Worm (Caenorhabditis elegans) whole organism, L3 larva: Measurements from ENCODE around the gene blos-7.

Experiments used
- aly-2 ChIP-seq: fragments of 150-350 bp; optimal IDR thresholded peaks from 2 replicates; lab custom pipeline; 2014; ENCODE audit warnings: missing biosample characterization, missing genetic modification characterization
- ama-1 ChIP-seq: fragments of 150-350 bp; optimal IDR thresholded peaks from 2 replicates; lab custom pipeline; 2018
- ceh-16 ChIP-seq: sonication (generic microtip); optimal IDR thresholded peaks from 2 replicates; lab custom pipeline; 2017; ENCODE audit warnings: missing biosample characterization, missing genetic modification characterization
- ceh-82 ChIP-seq: fragments of 150-350 bp; optimal IDR thresholded peaks from 2 replicates; lab custom pipeline; 2014; ENCODE audit warnings: missing biosample characterization, missing genetic modification characterization
- ceh-9 ChIP-seq: sonication (generic microtip); optimal IDR thresholded peaks from 2 replicates; lab custom pipeline; 2018; ENCODE audit warnings: missing biosample characterization, missing genetic modification characterization
- daf-12 ChIP-seq: fragments of 150-350 bp; optimal IDR thresholded peaks from 2 replicates; lab custom pipeline; 2014; ENCODE audit warnings: missing biosample characterization, missing genetic modification reagents, missing genetic modification characterization
- egl-27 ChIP-seq: sonication (generic microtip); optimal IDR thresholded peaks from 4 replicates; lab custom pipeline; 2017; ENCODE audit warnings: missing biosample characterization, missing genetic modification reagents, missing genetic modification characterization
- egl-5 ChIP-seq: fragments of 150-350 bp; optimal IDR thresholded peaks from 2 replicates; lab custom pipeline; 2017; ENCODE audit warnings: missing biosample characterization, missing genetic modification reagents, missing genetic modification characterization, inconsistent platforms
- elt-1 ChIP-seq: fragments of 150-350 bp; optimal IDR thresholded peaks from 2 replicates; lab custom pipeline; 2014; ENCODE audit warnings: missing biosample characterization, missing genetic modification characterization
- elt-2 ChIP-seq: sonication (generic microtip); optimal IDR thresholded peaks from 2 replicates; lab custom pipeline; 2016; ENCODE audit warnings: missing genetic modification reagents, mild to moderate bottlenecking, missing genetic modification characterization, missing compliant biosample characterization
- elt-3 ChIP-seq, 3 experiments: fragments of 150-350 bp in 1 of 3; sonication (generic microtip) in 2 of 3; optimal IDR thresholded peaks; 2 replicates in 2 of 3; 4 replicates in 1 of 3; lab custom pipeline; 2014 to 2017; ENCODE audit warnings: missing biosample characterization in 3 of 3, missing genetic modification characterization in 3 of 3
- eor-1 ChIP-seq, 2 experiments: fragments of 150-350 bp; optimal IDR thresholded peaks; 2 replicates each; lab custom pipeline; 2014 to 2018; ENCODE audit warnings: missing biosample characterization in 2 of 2, missing genetic modification characterization in 2 of 2
- fos-1 ChIP-seq: fragments of 150-350 bp; optimal IDR thresholded peaks from 2 replicates; lab custom pipeline; 2014; ENCODE audit warnings: missing biosample characterization, missing genetic modification characterization
- hmg-11 ChIP-seq: sonication (generic microtip); optimal IDR thresholded peaks from 2 replicates; lab custom pipeline; 2016; ENCODE audit warnings: missing genetic modification characterization, missing compliant biosample characterization
- jun-1 ChIP-seq: fragments of 150-350 bp; optimal IDR thresholded peaks from 2 replicates; lab custom pipeline; 2014; ENCODE audit warnings: missing biosample characterization, missing genetic modification reagents, missing genetic modification characterization
- lin-15B ChIP-seq: fragments of 150-350 bp; optimal IDR thresholded peaks from 2 replicates; lab custom pipeline; 2014; ENCODE audit warnings: missing biosample characterization, missing genetic modification characterization
- lsy-12 ChIP-seq: sonication (generic microtip); optimal IDR thresholded peaks from 2 replicates; lab custom pipeline; 2016; ENCODE audit warnings: mild to moderate bottlenecking, missing genetic modification characterization, missing compliant biosample characterization
- mdl-1 ChIP-seq: fragments of 150-350 bp; optimal IDR thresholded peaks from 2 replicates; lab custom pipeline; 2014; ENCODE audit warnings: missing biosample characterization, missing genetic modification characterization
- mml-1 ChIP-seq: fragments of 150-350 bp; sonication (generic microtip); optimal IDR thresholded peaks from 3 replicates; lab custom pipeline; 2014; ENCODE audit warnings: missing biosample characterization, missing genetic modification characterization
- nfya-1 ChIP-seq: sonication (generic microtip); optimal IDR thresholded peaks from 2 replicates; lab custom pipeline; 2017; ENCODE audit warnings: missing genetic modification characterization, mild to moderate bottlenecking, missing compliant biosample characterization, antibody characterized with exemption, moderate library complexity; ENCODE audit not compliant: insufficient read depth
- nhr-11 ChIP-seq: fragments of 150-350 bp; optimal IDR thresholded peaks from 2 replicates; lab custom pipeline; 2014; ENCODE audit warnings: missing biosample characterization, missing genetic modification characterization
- nhr-12 ChIP-seq: fragments of 150-350 bp; optimal IDR thresholded peaks from 2 replicates; lab custom pipeline; 2014; ENCODE audit warnings: missing biosample characterization, missing genetic modification characterization
- nhr-23 ChIP-seq: fragments of 150-350 bp; optimal IDR thresholded peaks from 2 replicates; lab custom pipeline; 2014; ENCODE audit warnings: missing biosample characterization, missing genetic modification reagents, missing genetic modification characterization
- nhr-237 ChIP-seq: fragments of 150-350 bp; optimal IDR thresholded peaks from 2 replicates; lab custom pipeline; 2014; ENCODE audit warnings: missing biosample characterization, missing genetic modification characterization
- nhr-25 ChIP-seq: sonication (generic microtip); optimal IDR thresholded peaks from 2 replicates; lab custom pipeline; 2017; ENCODE audit warnings: missing biosample characterization, missing genetic modification characterization
- nhr-28 ChIP-seq: fragments of 150-350 bp; optimal IDR thresholded peaks from 2 replicates; lab custom pipeline; 2014; ENCODE audit warnings: missing biosample characterization, missing genetic modification characterization
- nhr-67 ChIP-seq: fragments of 150-350 bp; optimal IDR thresholded peaks from 2 replicates; lab custom pipeline; 2014; ENCODE audit warnings: missing biosample characterization, missing genetic modification characterization
- nhr-76 ChIP-seq: fragments of 150-350 bp; sonication (generic microtip); optimal IDR thresholded peaks from 5 replicates; lab custom pipeline; 2014; ENCODE audit warnings: missing biosample characterization, missing genetic modification characterization
- pha-4 ChIP-seq: fragments of 150-350 bp; optimal IDR thresholded peaks from 2 replicates; lab custom pipeline; 2014; ENCODE audit warnings: missing biosample characterization, missing genetic modification reagents, missing genetic modification characterization
- pqm-1 ChIP-seq: fragments of 150-350 bp; optimal IDR thresholded peaks from 2 replicates; lab custom pipeline; 2017; ENCODE audit warnings: missing biosample characterization, missing genetic modification characterization, inconsistent platforms
- sea-2 ChIP-seq: fragments of 150-350 bp; sonication (generic microtip); optimal IDR thresholded peaks from 4 replicates; lab custom pipeline; 2014; ENCODE audit warnings: missing biosample characterization, missing genetic modification reagents, missing genetic modification characterization
- skn-1 ChIP-seq: fragments of 150-350 bp; optimal IDR thresholded peaks from 2 replicates; lab custom pipeline; 2014; ENCODE audit warnings: missing biosample characterization, missing genetic modification characterization
- snpc-4 ChIP-seq: fragments of 150-350 bp; optimal IDR thresholded peaks from 2 replicates; lab custom pipeline; 2014; ENCODE audit warnings: missing biosample characterization, missing genetic modification characterization
- unc-39 ChIP-seq: sonication (generic microtip); optimal IDR thresholded peaks from 4 replicates; lab custom pipeline; 2017; ENCODE audit warnings: missing biosample characterization, missing genetic modification characterization
- unc-62 ChIP-seq: fragments of 150-350 bp; sonication (generic microtip); optimal IDR thresholded peaks from 4 replicates; lab custom pipeline; 2014; ENCODE audit warnings: missing biosample characterization, missing genetic modification reagents, missing genetic modification characterization
- zag-1 ChIP-seq: fragments of 150-350 bp; optimal IDR thresholded peaks from 2 replicates; lab custom pipeline; 2014; ENCODE audit warnings: missing biosample characterization, missing genetic modification characterization
- ztf-11 ChIP-seq: fragments of 150-350 bp; optimal IDR thresholded peaks from 2 replicates; lab custom pipeline; 2014; ENCODE audit warnings: missing biosample characterization, missing genetic modification characterization
- ztf-4 ChIP-seq: fragments of 150-350 bp; optimal IDR thresholded peaks from 2 replicates; lab custom pipeline; 2014; ENCODE audit warnings: missing biosample characterization, missing genetic modification characterization

Gene blos-7

DNA sequence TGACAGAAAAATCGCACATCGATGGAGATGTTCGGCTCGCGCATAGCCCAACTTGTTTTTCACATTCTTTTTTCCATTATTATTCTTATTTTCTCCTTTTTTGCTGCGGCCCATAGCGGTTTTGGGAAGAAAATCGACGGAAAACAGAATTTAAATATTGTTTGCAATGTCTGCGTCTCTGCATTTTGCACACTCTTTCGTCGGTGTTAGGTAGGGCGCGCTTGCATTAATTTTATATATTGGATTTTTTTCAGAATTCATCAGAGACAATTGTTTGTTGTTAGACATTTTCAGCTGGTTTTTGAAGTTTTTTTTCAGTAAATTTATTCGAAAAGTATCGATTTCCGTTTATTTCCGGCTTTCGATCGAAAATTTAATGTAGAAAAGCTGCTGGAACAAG lies 16.4 kb upstream of the blos-7 start, which contains the start of gene Y37E11B.6:
TSS of gene Y37E11B.6 (minus strand) at position 181 of the 400 bp plus-strand sequence.
- TF ChIP-seq nfya-1 (tag; lab: Kevin White, UChicago) (no peak), nhr-25 (peak; percentile 22), nhr-23 (tag; lab: Kevin White, UChicago) (no peak), snpc-4 (tag; lab: Kevin White, UChicago) (no peak), ztf-4 (tag; lab: Kevin White, UChicago) (no peak), ceh-82 (tag; lab: Kevin White, UChicago) (no peak), unc-39 (tag; lab: Kevin White, UChicago) (no peak), jun-1 (tag; lab: Kevin White, UChicago) (no peak), lsy-12 (tag; lab: Kevin White, UChicago) (no peak), unc-62 (no peak), egl-5 (tag; lab: Kevin White, UChicago) (no peak), pha-4 (tag; lab: Kevin White, UChicago) (peak; percentile 2), nhr-12 (tag; lab: Kevin White, UChicago) (no peak), lin-15B (tag; lab: Kevin White, UChicago) (peak; percentile 42), ama-1 (lab: Kevin White, UChicago) (no peak)

DNA sequence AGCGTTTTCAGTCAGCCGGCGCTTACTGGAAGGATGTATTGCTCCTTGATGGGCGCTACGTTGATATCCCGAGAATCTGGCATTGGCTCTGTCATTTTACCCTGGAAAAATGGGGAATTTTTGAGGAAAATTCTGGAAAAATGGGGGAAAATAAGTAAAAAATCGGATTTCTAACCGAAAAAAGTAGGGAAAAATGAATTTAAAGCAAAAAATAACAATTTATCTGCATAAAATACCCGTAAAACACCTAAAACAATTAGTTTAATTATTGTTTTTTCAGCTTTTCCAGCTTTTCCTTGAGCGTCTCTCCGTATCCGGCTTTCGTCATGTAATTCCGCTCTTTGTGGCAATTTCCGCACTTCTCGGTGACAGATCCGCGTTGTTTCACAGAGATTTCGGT lies 15.7 kb upstream of the blos-7 start, which contains the start of gene Y37E11B.5:
TSS of gene Y37E11B.5 (minus strand) at position 101 of the 400 bp plus-strand sequence.
- TF ChIP-seq ceh-16 (no peak), elt-2 (tag; lab: Kevin White, UChicago) (no peak), egl-27 (tag; lab: Kevin White, UChicago) (no peak), ceh-9 (tag; lab: Kevin White, UChicago) (no peak), pqm-1 (tag; lab: Kevin White, UChicago) (no peak), mdl-1 (tag; lab: Kevin White, UChicago) (no peak), zag-1 (tag; lab: Kevin White, UChicago) (no peak), hmg-11 (tag; lab: Kevin White, UChicago) (no peak), aly-2 (tag; lab: Kevin White, UChicago) (no peak), nhr-76 (tag; lab: Kevin White, UChicago) (no peak), nfya-1 (tag; lab: Kevin White, UChicago) (no peak), ztf-11 (tag; lab: Kevin White, UChicago) (no peak), skn-1 (tag; lab: Kevin White, UChicago) (no peak), ztf-4 (tag; lab: Kevin White, UChicago) (no peak), daf-12 (tag; lab: Kevin White, UChicago) (no peak), eor-1 (tag; optimal IDR thresholded peaks at IDR 0.05; lab: Kevin White, UChicago) (no peak), elt-1 (tag; lab: Kevin White, UChicago) (no peak), mml-1 (tag; lab: Kevin White, UChicago) (no peak)

DNA sequence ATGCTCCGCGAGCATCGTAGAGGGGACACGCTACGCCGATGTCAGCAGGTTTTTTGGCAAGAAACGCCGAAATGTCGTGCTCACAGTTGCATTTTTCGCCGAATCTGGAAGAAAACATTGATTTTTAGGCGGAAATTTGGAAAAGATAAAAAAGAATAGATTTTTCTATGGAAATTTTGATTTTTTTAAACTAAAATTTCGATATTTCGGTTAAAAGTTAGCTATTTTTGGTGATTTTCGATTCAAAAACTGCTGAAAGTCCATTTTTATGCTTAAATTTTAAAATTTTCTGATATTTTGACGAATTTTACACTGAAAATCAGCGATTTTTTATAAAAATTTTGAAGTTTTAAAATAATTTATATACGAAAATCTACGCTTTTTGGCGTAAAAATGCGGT lies 14.7 kb upstream of the blos-7 start:
- TF ChIP-seq eor-1 (tag; optimal IDR thresholded peaks at IDR 0.05; lab: Kevin White, UChicago), result no peak
- no peak for TF ChIP-seq fos-1 (tag; lab: Kevin White, UChicago)
- no peak for TF ChIP-seq egl-5 (tag; lab: Kevin White, UChicago)
- no peak for TF ChIP-seq elt-3 (tag; optimal IDR thresholded peaks at IDR 0.05; lab: Kevin White, UChicago)
- TF ChIP-seq zag-1 (tag; lab: Kevin White, UChicago), result no peak
- TF ChIP-seq pqm-1 (tag; lab: Kevin White, UChicago), result no peak
- no peak for TF ChIP-seq egl-27 (tag; lab: Kevin White, UChicago)
- no peak for TF ChIP-seq nhr-237
- TF ChIP-seq ceh-9 (tag; lab: Kevin White, UChicago), result no peak
- TF ChIP-seq sea-2 (GFP tag; lab: Kevin White, UChicago), result no peak
- TF ChIP-seq lsy-12 (tag; lab: Kevin White, UChicago), result no peak

DNA sequence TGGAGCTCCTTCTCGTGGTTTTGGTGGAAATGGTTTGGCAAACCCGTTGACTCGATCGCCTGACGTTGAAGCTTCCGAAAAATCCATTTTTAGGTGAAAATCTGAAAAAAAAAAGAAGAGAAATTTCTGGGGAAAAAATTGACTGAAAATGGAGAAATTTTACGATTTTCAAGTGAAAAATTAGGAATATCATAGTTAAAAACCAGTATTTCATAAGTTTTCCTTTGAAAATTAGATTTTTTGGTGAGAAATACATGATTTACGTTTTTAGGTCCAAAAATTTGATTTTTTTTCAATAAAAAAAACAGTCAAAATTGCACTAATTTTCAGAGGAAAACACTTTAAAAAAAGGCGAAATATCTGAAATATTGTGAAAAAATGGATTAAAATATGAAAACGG lies 10.8 kb upstream of the blos-7 start, which contains the start of gene taf-2:
TSS of gene taf-2 (minus strand) at position 101 of the 400 bp plus-strand sequence.
- TF ChIP-seq elt-1 (tag; lab: Kevin White, UChicago), result no peak
- TF ChIP-seq lsy-12 (tag; lab: Kevin White, UChicago), result no peak
- no peak for TF ChIP-seq nhr-28 (tag; lab: Kevin White, UChicago)
- no peak for TF ChIP-seq ztf-4 (tag; lab: Kevin White, UChicago)
- no peak for TF ChIP-seq unc-62
- TF ChIP-seq nhr-11 (tag; lab: Kevin White, UChicago), result no peak
- no peak for TF ChIP-seq eor-1 (tag; optimal IDR thresholded peaks at IDR 0.05; lab: Kevin White, UChicago)
- TF ChIP-seq unc-39 (tag; lab: Kevin White, UChicago), result no peak
- TF ChIP-seq nhr-25, result no peak
- TF ChIP-seq jun-1 (tag; lab: Kevin White, UChicago), result no peak
- TF ChIP-seq nhr-237, result no peak
- TF ChIP-seq pqm-1 (tag; lab: Kevin White, UChicago), result no peak
- TF ChIP-seq nhr-67, result no peak
- TF ChIP-seq daf-12 (tag; lab: Kevin White, UChicago), result no peak
